Worm (Caenorhabditis elegans): ENCODE results near the gene sre-53.

ce11 chrII:12278602-12279001, 44.6 kb downstream of the sre-53 start:
- no peak for TF ChIP-seq daf-12 (tag; optimal IDR thresholded peaks at IDR 0.05)
- no peak for TF ChIP-seq jun-1 (tag; optimal IDR thresholded peaks at IDR 0.05)
- no peak for TF ChIP-seq nhr-76 (tag; optimal IDR thresholded peaks at IDR 0.05)
- TF ChIP-seq fkh-2 (tag; optimal IDR thresholded peaks at IDR 0.05), result no peak
- no peak for TF ChIP-seq lin-39 (tag; optimal IDR thresholded peaks at IDR 0.05)
- no peak for TF ChIP-seq pha-4 (tag; optimal IDR thresholded peaks at IDR 0.05)
- no peak for TF ChIP-seq R02D3.7 (tag; optimal IDR thresholded peaks at IDR 0.05)
- no peak for TF ChIP-seq zag-1 (tag; optimal IDR thresholded peaks at IDR 0.05)
- no peak for TF ChIP-seq ztf-11 (tag; optimal IDR thresholded peaks at IDR 0.05)
- no peak for TF ChIP-seq elt-3 (tag; optimal IDR thresholded peaks at IDR 0.05)
- no peak for TF ChIP-seq elt-1 (tag; optimal IDR thresholded peaks at IDR 0.05)
- no peak for TF ChIP-seq fos-1 (tag; optimal IDR thresholded peaks at IDR 0.05)
